Fruit fly (Drosophila melanogaster) Kc167 (cell line): ENCODE measurements around the gene c-cup.

Source experiments
- Myc ChIP-seq: fragments of >200 bp; optimal IDR thresholded peaks from 2 replicates; lab custom pipeline; 2017; ENCODE audit warnings: missing external identifiers
- Sin3A ChIP-seq: fragments of >200 bp; optimal IDR thresholded peaks from 2 replicates; lab custom pipeline; 2018; ENCODE audit warnings: missing external identifiers
- h ChIP-seq: fragments of >200 bp; optimal IDR thresholded peaks from 3 replicates; lab custom pipeline; 2018; ENCODE audit warnings: missing external identifiers
- insv ChIP-seq: fragments of >200 bp; optimal IDR thresholded peaks from 3 replicates; lab custom pipeline; 2018; ENCODE audit warnings: missing external identifiers
- psq ChIP-seq: fragments of >200 bp; optimal IDR thresholded peaks from 2 replicates; lab custom pipeline; 2017; ENCODE audit warnings: missing external identifiers
- ttk ChIP-seq: sonication (Bioruptor generic); optimal IDR thresholded peaks from 2 replicates; lab custom pipeline; 2017; ENCODE audit warnings: missing external identifiers

The c-cup gene

DNA sequence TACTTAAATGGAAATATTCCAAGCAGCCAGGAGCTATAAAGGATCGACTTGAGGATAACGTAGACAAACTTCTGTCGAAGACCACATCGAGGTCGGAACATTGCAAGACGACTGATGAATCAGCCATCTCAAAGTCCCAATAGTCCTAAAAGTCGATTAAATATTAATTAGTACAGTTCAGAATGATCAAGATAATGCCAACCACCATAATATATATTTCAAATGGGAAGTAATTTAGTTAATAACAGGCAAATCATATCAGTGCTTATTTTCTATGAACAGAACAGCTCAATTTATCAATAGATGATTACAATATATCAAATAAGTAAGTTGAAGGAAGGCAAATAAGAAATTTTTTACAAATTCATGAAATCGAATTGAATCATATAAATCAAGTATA lies 42.1 kb downstream of the c-cup start, which contains the start of gene Gr22d:
Gene Gr22d (minus strand): TSS at position 101 of the 400 bp plus-strand sequence.
- TF ChIP-seq psq (no peak), h (lab: Kevin White, UChicago) (no peak), Sin3A (no peak), Myc (lab: Kevin White, UChicago) (no peak)

DNA sequence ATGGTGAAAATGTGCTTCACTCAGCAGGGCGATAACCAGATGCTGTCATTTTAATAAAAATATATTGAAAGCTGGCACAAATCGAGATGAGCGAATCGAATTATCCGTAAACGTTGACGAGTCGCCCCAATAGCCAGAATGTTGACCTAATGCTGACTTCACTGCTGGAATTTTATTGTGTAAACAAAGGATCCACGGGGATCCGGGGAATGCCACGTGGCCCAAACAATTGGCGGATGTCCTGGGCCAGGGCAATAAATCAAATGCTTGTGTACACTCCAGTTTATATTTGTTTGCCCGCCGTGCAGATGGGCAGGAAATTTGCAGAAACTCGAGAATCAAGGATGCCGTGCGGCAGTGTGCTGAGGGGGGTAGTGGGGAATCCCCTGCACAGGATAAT lies 44.4 kb downstream of the c-cup start:
- TF ChIP-seq Myc (lab: Kevin White, UChicago) (no peak), Sin3A (no peak), insv (no peak), ttk (no peak), psq (no peak), h (lab: Kevin White, UChicago) (no peak)

DNA sequence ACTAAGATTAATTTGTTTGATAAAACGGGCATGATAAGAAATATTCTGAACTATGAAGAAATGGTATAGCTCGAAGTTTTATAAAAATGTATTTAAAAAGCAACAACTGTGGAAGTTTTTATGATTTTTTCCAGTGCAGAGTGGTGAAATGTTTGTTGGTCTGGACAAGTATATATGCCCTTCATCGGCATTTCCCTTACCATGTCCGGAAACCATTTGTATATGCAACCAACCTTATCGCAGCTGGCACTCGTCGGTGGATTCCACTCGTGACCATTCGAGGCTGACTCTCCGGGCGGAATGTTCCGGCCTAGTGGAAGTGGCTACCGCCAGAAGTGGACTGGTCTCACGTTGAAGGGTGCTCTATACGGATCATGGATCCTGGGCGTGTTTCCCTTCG lies 48.6 kb downstream of the c-cup start, which contains the start of gene Gr22e:
Gene Gr22e (plus strand): TSS at position 301 of the 400 bp plus-strand sequence.
- TF ChIP-seq psq (no peak), Sin3A (no peak), h (lab: Kevin White, UChicago) (no peak), Myc (lab: Kevin White, UChicago) (no peak), insv (no peak), ttk (no peak)
